Fruit fly (Drosophila melanogaster) whole organism, embryonic: ENCODE results near the gene Caper.

Experiments used
- Abd-B ChIP-seq: fragments of 200-800 bp; sonication (Bioruptor generic); optimal IDR thresholded peaks from 2 replicates; lab custom pipeline; 2018; ENCODE audit warnings: missing biosample characterization, mild to moderate bottlenecking, missing genetic modification characterization, moderate library complexity
- Ada2b ChIP-seq: fragments of 200-800 bp; sonication (Bioruptor generic); IDR thresholded peaks from 2 replicates; pipeline ENCODE4 v1.3.6; 2022; ENCODE audit warnings: missing biosample characterization, missing genetic modification characterization
- Asciz ChIP-seq: fragments of 200-800 bp; sonication (Bioruptor generic); optimal IDR thresholded peaks from 2 replicates; lab custom pipeline; 2017; ENCODE audit warnings: missing biosample characterization, mild to moderate bottlenecking, missing genetic modification characterization, missing genetic modification reagents
- Awh ChIP-seq: fragments of 200-800 bp; sonication (Bioruptor generic); IDR thresholded peaks from 2 replicates; pipeline ENCODE4, ENCODE4 v1.3.6; 2022; ENCODE audit warnings: missing biosample characterization, missing genetic modification characterization
- B-H1 ChIP-seq: fragments of 200-800 bp; sonication (Bioruptor generic); IDR thresholded peaks from 3 replicates; pipeline ENCODE4 v1.3.6; 2022; ENCODE audit warnings: missing biosample characterization, missing genetic modification characterization
- BEAF-32 ChIP-seq: fragments of 200-800 bp; sonication (Bioruptor generic); optimal IDR thresholded peaks from 3 replicates; lab custom pipeline; 2017; ENCODE audit warnings: missing biosample characterization, missing genetic modification characterization, mild to moderate bottlenecking, moderate library complexity, missing genetic modification reagents
- CG10654 ChIP-seq: fragments of 200-800 bp; sonication (Bioruptor generic); optimal IDR thresholded peaks from 2 replicates; lab custom pipeline; 2016; ENCODE audit warnings: missing biosample characterization, missing genetic modification characterization
- CG12219 ChIP-seq: fragments of 200-800 bp; sonication (Bioruptor generic); optimal IDR thresholded peaks from 3 replicates; lab custom pipeline; 2018; ENCODE audit warnings: missing biosample characterization, mild to moderate bottlenecking, missing genetic modification characterization
- CG13287 ChIP-seq: fragments of 200-800 bp; sonication (Bioruptor generic); IDR thresholded peaks from 2 replicates; pipeline ENCODE4 v1.3.6; 2022; ENCODE audit warnings: missing biosample characterization, missing genetic modification characterization; ENCODE audit not compliant: partially characterized antibody
- CG14014 ChIP-seq: fragments of 200-800 bp; sonication (Bioruptor generic); IDR thresholded peaks from 2 replicates; pipeline ENCODE4 v1.3.6; 2022; ENCODE audit warnings: missing biosample characterization, missing genetic modification characterization
- CG16815 ChIP-seq: fragments of 200-800 bp; sonication (Bioruptor generic); optimal IDR thresholded peaks from 3 replicates; lab custom pipeline; 2017; ENCODE audit warnings: missing biosample characterization, mild to moderate bottlenecking, missing genetic modification characterization
- CG18619 ChIP-seq: fragments of 200-800 bp; sonication (Bioruptor generic); optimal IDR thresholded peaks from 3 replicates; lab custom pipeline; 2017; ENCODE audit warnings: missing biosample characterization, mild to moderate bottlenecking, missing genetic modification characterization
- CG2129 ChIP-seq: fragments of 200-800 bp; sonication (Bioruptor generic); IDR thresholded peaks from 2 replicates; pipeline ENCODE4 v1.3.6; 2022; ENCODE audit warnings: missing biosample characterization, missing genetic modification characterization; ENCODE audit not compliant: partially characterized antibody
- CG30431 ChIP-seq: fragments of 200-800 bp; sonication (Bioruptor generic); optimal IDR thresholded peaks from 2 replicates; lab custom pipeline; 2017; ENCODE audit warnings: missing biosample characterization, missing genetic modification characterization
- CG3407 ChIP-seq: fragments of 200-800 bp; sonication (Bioruptor generic); optimal IDR thresholded peaks from 2 replicates; lab custom pipeline; 2018; ENCODE audit warnings: missing biosample characterization, mild to moderate bottlenecking, missing genetic modification characterization
- CG3847 ChIP-seq: fragments of 200-800 bp; sonication (Bioruptor generic); IDR thresholded peaks from 2 replicates; pipeline ENCODE4 v1.3.6; 2022; ENCODE audit warnings: missing biosample characterization, missing genetic modification characterization
- CG4282 ChIP-seq: fragments of 200-800 bp; sonication (Bioruptor generic); optimal IDR thresholded peaks from 2 replicates; lab custom pipeline; 2016; ENCODE audit warnings: missing biosample characterization, missing genetic modification characterization
- CG4404 ChIP-seq: fragments of 200-800 bp; sonication (Bioruptor generic); IDR thresholded peaks from 2 replicates; pipeline ENCODE4 v1.3.6; 2022; ENCODE audit warnings: missing biosample characterization, missing genetic modification characterization
- CG5180 ChIP-seq: fragments of 200-800 bp; sonication (Bioruptor generic); optimal IDR thresholded peaks from 3 replicates; lab custom pipeline; 2017; ENCODE audit warnings: missing biosample characterization, missing genetic modification characterization, mild to moderate bottlenecking, moderate library complexity, missing genetic modification reagents
- CG7372 ChIP-seq: fragments of 200-800 bp; sonication (Bioruptor generic); IDR thresholded peaks from 2 replicates; pipeline ENCODE4 v1.3.6; 2022; ENCODE audit warnings: missing biosample characterization, missing genetic modification characterization
- CG7786 ChIP-seq: fragments of 200-800 bp; sonication (Bioruptor generic); optimal IDR thresholded peaks from 2 replicates; lab custom pipeline; 2016; ENCODE audit warnings: missing biosample characterization, missing genetic modification characterization
- Dp ChIP-seq: fragments of 200-800 bp; sonication (Bioruptor generic); optimal IDR thresholded peaks from 2 replicates; lab custom pipeline; 2018; ENCODE audit warnings: missing biosample characterization, mild to moderate bottlenecking, missing genetic modification characterization, moderate library complexity
- Dref ChIP-seq: fragments of 200-800 bp; sonication (Bioruptor generic); IDR thresholded peaks from 2 replicates; pipeline ENCODE4 v1.3.6; 2022; ENCODE audit warnings: missing biosample characterization, missing genetic modification characterization
- E2f1 ChIP-seq: fragments of 200-800 bp; sonication (Bioruptor generic); IDR thresholded peaks from 2 replicates; pipeline ENCODE4 v1.3.6; 2022; ENCODE audit warnings: missing biosample characterization, missing genetic modification characterization
- HLH4C ChIP-seq: fragments of 200-800 bp; sonication (Bioruptor generic); IDR thresholded peaks from 3 replicates; pipeline ENCODE4 v1.3.6; 2022; ENCODE audit warnings: missing biosample characterization, missing genetic modification characterization; ENCODE audit not compliant: partially characterized antibody
- Hsf ChIP-seq: fragments of 200-800 bp; sonication (Bioruptor generic); optimal IDR thresholded peaks from 3 replicates; lab custom pipeline; 2016; ENCODE audit warnings: missing biosample characterization, missing genetic modification characterization
- Myb ChIP-seq: fragments of 200-800 bp; sonication (Bioruptor generic); optimal IDR thresholded peaks from 2 replicates; lab custom pipeline; 2016; ENCODE audit warnings: missing biosample characterization, missing genetic modification characterization
- NC2β ChIP-seq: fragments of 200-800 bp; sonication (Bioruptor generic); optimal IDR thresholded peaks from 2 replicates; lab custom pipeline; 2016; ENCODE audit warnings: missing biosample characterization, missing genetic modification characterization
- Pdp1 ChIP-seq, 2 experiments: fragments of 200-800 bp; sonication (Bioruptor generic); optimal IDR thresholded peaks; 3 replicates each; lab custom pipeline; 2016; ENCODE audit warnings: missing biosample characterization in 2 of 2, missing genetic modification characterization in 2 of 2, mild to moderate bottlenecking in 1 of 2, moderate library complexity in 1 of 2
- Ravus ChIP-seq: fragments of 200-800 bp; sonication (Bioruptor generic); IDR thresholded peaks from 2 replicates; pipeline ENCODE4 v1.3.6; 2022; ENCODE audit warnings: missing biosample characterization, missing genetic modification characterization
- Tbp ChIP-seq: fragments of >200 bp; optimal IDR thresholded peaks from 2 replicates; lab custom pipeline; 2018; ENCODE audit warnings: missing biosample characterization, missing genetic modification characterization
- ab ChIP-seq: fragments of 200-800 bp; sonication (Bioruptor generic); optimal IDR thresholded peaks from 2 replicates; lab custom pipeline; 2016; ENCODE audit warnings: missing biosample characterization, missing genetic modification characterization
- al ChIP-seq: fragments of 200-800 bp; sonication (Bioruptor generic); IDR thresholded peaks from 2 replicates; pipeline ENCODE4 v1.3.6; 2022; ENCODE audit warnings: missing biosample characterization, missing genetic modification characterization
- ap ChIP-seq: fragments of 200-800 bp; sonication (Bioruptor generic); IDR thresholded peaks from 2 replicates; pipeline ENCODE4 v1.3.6; 2022; ENCODE audit warnings: missing biosample characterization, missing genetic modification characterization
- da ChIP-seq: fragments of 200-800 bp; sonication (Bioruptor generic); optimal IDR thresholded peaks from 2 replicates; lab custom pipeline; 2016; ENCODE audit warnings: missing biosample characterization, missing genetic modification characterization
- exex ChIP-seq: fragments of 200-800 bp; sonication (Bioruptor generic); optimal IDR thresholded peaks from 4 replicates; lab custom pipeline; 2018; ENCODE audit warnings: missing biosample characterization, mild to moderate bottlenecking, missing genetic modification characterization, moderate library complexity
- jumu ChIP-seq: fragments of 200-800 bp; sonication (Bioruptor generic); optimal IDR thresholded peaks from 3 replicates; lab custom pipeline; 2016; ENCODE audit warnings: missing biosample characterization, missing genetic modification characterization
- kay ChIP-seq: fragments of 200-800 bp; sonication (Bioruptor generic); optimal IDR thresholded peaks from 2 replicates; lab custom pipeline; 2016; ENCODE audit warnings: missing biosample characterization, missing genetic modification characterization
- klu ChIP-seq: fragments of 200-800 bp; sonication (Bioruptor generic); IDR thresholded peaks from 2 replicates; pipeline ENCODE4 v1.3.6; 2022; ENCODE audit warnings: missing biosample characterization, missing genetic modification characterization
- knrl ChIP-seq: fragments of 200-800 bp; sonication (Bioruptor generic); IDR thresholded peaks from 3 replicates; pipeline ENCODE4 v1.3.6; 2022; ENCODE audit warnings: missing biosample characterization, missing genetic modification characterization; ENCODE audit not compliant: partially characterized antibody
- lilli ChIP-seq: fragments of 200-800 bp; sonication (Bioruptor generic); optimal IDR thresholded peaks from 3 replicates; lab custom pipeline; 2016; ENCODE audit warnings: missing biosample characterization, missing genetic modification characterization
- pfk ChIP-seq: fragments of 200-800 bp; sonication (Bioruptor generic); optimal IDR thresholded peaks from 2 replicates; lab custom pipeline; 2018; ENCODE audit warnings: missing biosample characterization, mild to moderate bottlenecking, missing genetic modification characterization, moderate library complexity
- pzg ChIP-seq: fragments of 200-800 bp; sonication (Bioruptor generic); optimal IDR thresholded peaks from 3 replicates; lab custom pipeline; 2018; ENCODE audit warnings: missing biosample characterization, mild to moderate bottlenecking, missing genetic modification characterization, moderate library complexity
- ranshi ChIP-seq: fragments of 200-800 bp; sonication (Bioruptor generic); IDR thresholded peaks from 2 replicates; pipeline ENCODE4 v1.3.6; 2022; ENCODE audit warnings: missing biosample characterization, missing genetic modification characterization
- scrt ChIP-seq: fragments of 200-800 bp; sonication (Bioruptor generic); optimal IDR thresholded peaks from 2 replicates; lab custom pipeline; 2018; ENCODE audit warnings: missing biosample characterization, mild to moderate bottlenecking, missing genetic modification characterization, moderate library complexity
- sisA ChIP-seq: fragments of 200-800 bp; sonication (Bioruptor generic); IDR thresholded peaks from 2 replicates; pipeline ENCODE4 v1.3.6; 2022; ENCODE audit warnings: missing biosample characterization, missing genetic modification characterization
- slbo ChIP-seq: fragments of 200-800 bp; sonication (Bioruptor generic); IDR thresholded peaks from 2 replicates; pipeline ENCODE4 v1.3.6; 2022; ENCODE audit warnings: missing biosample characterization, missing genetic modification characterization
- tgo ChIP-seq: fragments of 200-800 bp; sonication (Bioruptor generic); IDR thresholded peaks from 3 replicates; pipeline ENCODE4 v1.3.6; 2022; ENCODE audit warnings: missing biosample characterization, missing genetic modification characterization
- zen ChIP-seq: fragments of 200-800 bp; sonication (Bioruptor generic); optimal IDR thresholded peaks from 3 replicates; lab custom pipeline; 2018; ENCODE audit warnings: missing biosample characterization, mild to moderate bottlenecking, missing genetic modification characterization, moderate library complexity
- zfh2 ChIP-seq: fragments of 200-800 bp; sonication (Bioruptor generic); optimal IDR thresholded peaks from 2 replicates; lab custom pipeline; 2016; ENCODE audit warnings: missing biosample characterization, missing genetic modification characterization

The Caper gene

dm6 chr2L:7023614-7024259, 8.8 kb upstream of the Caper start, which contains the start of gene Gart (continued):
- TF ChIP-seq CG30431 (GFP tag; lab: Kevin White, UChicago) (peak; percentile 13), Asciz (no peak), Myb (GFP tag; lab: Kevin White, UChicago) (peak; percentile 53), Tbp (GFP tag; lab: Kevin White, UChicago) (no peak), klu (GFP tag; lab: Robert Waterston, UW) (no peak), kay (peak; percentile 43), CG3407 (GFP tag; lab: Kevin White, UChicago) (peak; percentile 53), CG4282 (GFP tag; lab: Kevin White, UChicago) (peak; percentile 58), ranshi (GFP tag; lab: Robert Waterston, UW) (0 out of 2 replicates have a peak, but pooled peaks have one; percentile 63), Dp (GFP tag; lab: Kevin White, UChicago) (no peak), Abd-B (GFP tag; lab: Kevin White, UChicago) (peak; percentile 15), CG13287 (GFP tag; lab: Robert Waterston, UW) (peak; percentile 15; the same call in 1 of the 2 replicates), E2f1 (GFP tag; lab: Robert Waterston, UW) (no peak), Dref (GFP tag; lab: Robert Waterston, UW) (no peak), CG4404 (GFP tag; lab: Robert Waterston, UW) (no peak), CG5180 (GFP tag; lab: Kevin White, UChicago) (no peak), ap (GFP tag; lab: Robert Waterston, UW) (no peak), CG14014 (GFP tag; lab: Robert Waterston, UW) (peak; percentile 65), Pdp1 (GFP tag; optimal IDR thresholded peaks at IDR 0.05; lab: Kevin White, UChicago) (peak; percentile 52 to 62), zfh2 (GFP tag; lab: Kevin White, UChicago) (peak; percentile 65), HLH4C (GFP tag; lab: Robert Waterston, UW) (no peak), B-H1 (no peak; the same call in 2 of the 3 replicates), CG12219 (GFP tag; lab: Kevin White, UChicago) (peak; percentile 46), CG10654 (no peak), CG16815 (GFP tag; lab: Kevin White, UChicago) (peak; percentile 0), NC2β (peak; percentile 13), BEAF-32 (GFP tag; lab: Kevin White, UChicago) (no peak), ab (GFP tag; lab: Kevin White, UChicago) (peak; percentile 20), CG7372 (peak; percentile 41; the same call in 1 of the 2 replicates), CG7786 (peak; percentile 68), Ada2b (GFP tag; lab: Robert Waterston, UW) (peak; percentile 61), al (GFP tag; lab: Robert Waterston, UW) (peak; percentile 47; the same call in 1 of the 2 replicates), scrt (GFP tag; lab: Kevin White, UChicago) (no peak), knrl (GFP tag; lab: Robert Waterston, UW) (no peak), Hsf (GFP tag; lab: Kevin White, UChicago) (peak; percentile 60), pfk (no peak), lilli (GFP tag; lab: Kevin White, UChicago) (peak; percentile 83), Ravus (GFP tag; lab: Robert Waterston, UW) (no peak; the same call in 1 of the 2 replicates), zen (no peak), exex (tag; lab: Kevin White, UChicago) (peak; percentile 32), jumu (GFP tag; lab: Kevin White, UChicago) (peak; percentile 58), tgo (GFP tag; lab: Robert Waterston, UW) (peak; percentile 70), CG3847 (GFP tag; lab: Robert Waterston, UW) (peak; percentile 62), da (GFP tag; lab: Kevin White, UChicago) (no peak), pzg (GFP tag; lab: Kevin White, UChicago) (no peak), sisA (GFP tag; lab: Robert Waterston, UW) (peak; percentile 34; the same call in 1 of the 2 replicates), Awh (GFP tag; lab: Robert Waterston, UW) (no peak), CG18619 (peak; percentile 43), CG2129 (no peak), slbo (peak; percentile 79)
